Worm (Caenorhabditis elegans) whole organism, mixed stage, embryonic: ENCODE results near the gene daf-4.

Experiments
- M03D4.4 ChIP-seq: sonication (generic microtip); optimal IDR thresholded peaks from 2 replicates; lab custom pipeline; 2017; ENCODE audit warnings: mild to moderate bottlenecking, missing genetic modification characterization, missing compliant biosample characterization
- bed-3 ChIP-seq: fragments of 200-800 bp; sonication (Bioruptor generic); optimal IDR thresholded peaks from 3 replicates; lab custom pipeline; 2018; ENCODE audit warnings: mild to moderate bottlenecking, missing genetic modification characterization, moderate library complexity, missing compliant biosample characterization
- blmp-1 ChIP-seq: fragments of 150-350 bp; optimal IDR thresholded peaks from 2 replicates; lab custom pipeline; 2014; ENCODE audit warnings: missing biosample characterization, missing genetic modification characterization
- ceh-39 ChIP-seq: fragments of 150-350 bp; optimal IDR thresholded peaks from 2 replicates; lab custom pipeline; 2014; ENCODE audit warnings: missing biosample characterization, missing genetic modification characterization
- ceh-83 ChIP-seq: fragments of 200-800 bp; sonication (Bioruptor generic); optimal IDR thresholded peaks from 2 replicates; lab custom pipeline; 2018; ENCODE audit warnings: mild to moderate bottlenecking, missing genetic modification characterization, missing compliant biosample characterization
- ces-1 ChIP-seq: fragments of 150-350 bp; optimal IDR thresholded peaks from 2 replicates; lab custom pipeline; 2014; ENCODE audit warnings: missing biosample characterization, missing genetic modification reagents, missing genetic modification characterization
- drap-1 ChIP-seq: fragments of 200-800 bp; sonication (Bioruptor generic); optimal IDR thresholded peaks from 3 replicates; lab custom pipeline; 2018; ENCODE audit warnings: mild to moderate bottlenecking, missing genetic modification characterization, missing compliant biosample characterization
- elt-1 ChIP-seq: sonication (generic microtip); optimal IDR thresholded peaks from 2 replicates; lab custom pipeline; 2017; ENCODE audit warnings: missing genetic modification characterization, mild to moderate bottlenecking, missing compliant biosample characterization, antibody characterized with exemption, moderate library complexity, borderline replicate concordance; ENCODE audit not compliant: insufficient read depth
- elt-3 ChIP-seq: fragments of 150-350 bp; optimal IDR thresholded peaks from 2 replicates; lab custom pipeline; 2014; ENCODE audit warnings: missing biosample characterization, missing genetic modification characterization
- flh-1 ChIP-seq: fragments of 200-800 bp; sonication (Bioruptor generic); optimal IDR thresholded peaks from 2 replicates; lab custom pipeline; 2018; ENCODE audit warnings: mild to moderate bottlenecking, missing genetic modification characterization, moderate library complexity, missing compliant biosample characterization
- ham-2 ChIP-seq: fragments of 200-800 bp; sonication (Bioruptor generic); optimal IDR thresholded peaks from 2 replicates; lab custom pipeline; 2018; ENCODE audit warnings: mild to moderate bottlenecking, missing genetic modification characterization, missing compliant biosample characterization
- hlh-1 ChIP-seq: fragments of 150-350 bp; optimal IDR thresholded peaks from 2 replicates; lab custom pipeline; 2014; ENCODE audit warnings: missing biosample characterization, missing genetic modification reagents, missing genetic modification characterization
- lin-13 ChIP-seq: fragments of 150-350 bp; optimal IDR thresholded peaks from 2 replicates; lab custom pipeline; 2014; ENCODE audit warnings: missing biosample characterization, missing genetic modification characterization
- lin-32 ChIP-seq: fragments of 200-800 bp; sonication (Bioruptor generic); optimal IDR thresholded peaks from 2 replicates; lab custom pipeline; 2018; ENCODE audit warnings: mild to moderate bottlenecking, missing genetic modification characterization, missing compliant biosample characterization
- lsy-2 ChIP-seq: fragments of 150-350 bp; optimal IDR thresholded peaks from 2 replicates; lab custom pipeline; 2014; ENCODE audit warnings: missing biosample characterization, missing genetic modification characterization
- mep-1 ChIP-seq: fragments of 150-350 bp; optimal IDR thresholded peaks from 2 replicates; lab custom pipeline; 2017; ENCODE audit warnings: missing biosample characterization, missing genetic modification reagents, missing genetic modification characterization, inconsistent platforms
- mls-2 ChIP-seq: sonication (generic microtip); optimal IDR thresholded peaks from 2 replicates; lab custom pipeline; 2016; ENCODE audit warnings: mild to moderate bottlenecking, missing genetic modification characterization, moderate library complexity, missing compliant biosample characterization
- nhr-12 ChIP-seq: fragments of 150-350 bp; optimal IDR thresholded peaks from 2 replicates; lab custom pipeline; 2014; ENCODE audit warnings: missing biosample characterization, missing genetic modification characterization
- nhr-2 ChIP-seq: fragments of 150-350 bp; optimal IDR thresholded peaks from 2 replicates; lab custom pipeline; 2014; ENCODE audit warnings: missing biosample characterization, missing genetic modification characterization
- nhr-237 ChIP-seq: fragments of 150-350 bp; optimal IDR thresholded peaks from 2 replicates; lab custom pipeline; 2014; ENCODE audit warnings: missing biosample characterization, missing genetic modification characterization
- nhr-76 ChIP-seq: sonication (generic microtip); optimal IDR thresholded peaks from 2 replicates; lab custom pipeline; 2017; ENCODE audit warnings: missing biosample characterization, missing genetic modification characterization
- pha-4 ChIP-seq: fragments of 150-350 bp; optimal IDR thresholded peaks from 2 replicates; lab custom pipeline; 2018; ENCODE audit warnings: missing biosample characterization, missing genetic modification reagents, missing genetic modification characterization
- snpc-4 ChIP-seq: fragments of 150-350 bp; optimal IDR thresholded peaks from 2 replicates; lab custom pipeline; 2014; ENCODE audit warnings: missing biosample characterization, missing genetic modification characterization
- sptf-1 ChIP-seq: sonication (generic microtip); optimal IDR thresholded peaks from 2 replicates; lab custom pipeline; 2017; ENCODE audit warnings: mild to moderate bottlenecking, missing genetic modification characterization, moderate library complexity, missing compliant biosample characterization
- tbx-8 ChIP-seq: fragments of 200-800 bp; sonication (Bioruptor generic); optimal IDR thresholded peaks from 2 replicates; lab custom pipeline; 2018; ENCODE audit warnings: mild to moderate bottlenecking, missing genetic modification characterization, moderate library complexity, missing compliant biosample characterization
- unc-120 ChIP-seq: sonication (generic microtip); optimal IDR thresholded peaks from 2 replicates; lab custom pipeline; 2017; ENCODE audit warnings: missing genetic modification characterization, missing compliant biosample characterization; ENCODE audit not compliant: poor library complexity, severe bottlenecking
- unc-39 ChIP-seq: fragments of 150-350 bp; optimal IDR thresholded peaks from 2 replicates; lab custom pipeline; 2014; ENCODE audit warnings: missing biosample characterization, missing genetic modification characterization
- unc-62 ChIP-seq: fragments of 150-350 bp; optimal IDR thresholded peaks from 2 replicates; lab custom pipeline; 2014; ENCODE audit warnings: missing biosample characterization, missing genetic modification reagents, missing genetic modification characterization
- zip-8 ChIP-seq: fragments of 150-350 bp; optimal IDR thresholded peaks from 2 replicates; lab custom pipeline; 2014; ENCODE audit warnings: missing biosample characterization, missing genetic modification characterization

The daf-4 gene

ce11 chrIII:5621236-5621635 lies 3.7 kb upstream of the daf-4 start:
- peak; percentile 62 for TF ChIP-seq mls-2
- TF ChIP-seq ces-1 (GFP tag; lab: Kevin White, UChicago) = peak; percentile 71
- no peak for TF ChIP-seq tbx-8 (GFP tag; lab: Kevin White, UChicago)
- no peak for TF ChIP-seq flh-1 (GFP tag; lab: Kevin White, UChicago)
- peak; percentile 61 for TF ChIP-seq unc-120 (tag; lab: Kevin White, UChicago)
- TF ChIP-seq pha-4 (tag; lab: Kevin White, UChicago) = peak; percentile 71
- TF ChIP-seq hlh-1 (tag; lab: Kevin White, UChicago) = peak; percentile 20
- TF ChIP-seq ceh-83 (GFP tag; lab: Kevin White, UChicago) = no peak
- peak; percentile 26 for TF ChIP-seq lin-13 (tag; lab: Kevin White, UChicago)
- peak; percentile 21 for TF ChIP-seq blmp-1
- peak; percentile 99 for TF ChIP-seq nhr-2 (tag; lab: Kevin White, UChicago)
- no peak for TF ChIP-seq zip-8
- peak; percentile 61 for TF ChIP-seq unc-62 (GFP tag; lab: Kevin White, UChicago)
- TF ChIP-seq nhr-12 (tag; lab: Kevin White, UChicago) = peak; percentile 18
- peak; percentile 64 for TF ChIP-seq lsy-2 (tag; lab: Kevin White, UChicago)

- TF ChIP-seq drap-1 (GFP tag; lab: Kevin White, UChicago) (no peak), elt-1 (tag; lab: Kevin White, UChicago) (no peak), pha-4 (tag; lab: Kevin White, UChicago) (no peak), elt-3 (tag; lab: Kevin White, UChicago) (no peak), hlh-1 (tag; lab: Kevin White, UChicago) (no peak), snpc-4 (tag; lab: Kevin White, UChicago) (no peak), sptf-1 (tag; lab: Kevin White, UChicago) (no peak), flh-1 (GFP tag; lab: Kevin White, UChicago) (no peak), nhr-237 (tag; lab: Kevin White, UChicago) (no peak), mep-1 (no peak), zip-8 (no peak), M03D4.4 (no peak), bed-3 (GFP tag; lab: Kevin White, UChicago) (no peak), tbx-8 (GFP tag; lab: Kevin White, UChicago) (no peak), ham-2 (GFP tag; lab: Kevin White, UChicago) (no peak)
Observed at ce11 chrIII:5622232-5623009, 2.5 kb upstream of the daf-4 start.

DNA sequence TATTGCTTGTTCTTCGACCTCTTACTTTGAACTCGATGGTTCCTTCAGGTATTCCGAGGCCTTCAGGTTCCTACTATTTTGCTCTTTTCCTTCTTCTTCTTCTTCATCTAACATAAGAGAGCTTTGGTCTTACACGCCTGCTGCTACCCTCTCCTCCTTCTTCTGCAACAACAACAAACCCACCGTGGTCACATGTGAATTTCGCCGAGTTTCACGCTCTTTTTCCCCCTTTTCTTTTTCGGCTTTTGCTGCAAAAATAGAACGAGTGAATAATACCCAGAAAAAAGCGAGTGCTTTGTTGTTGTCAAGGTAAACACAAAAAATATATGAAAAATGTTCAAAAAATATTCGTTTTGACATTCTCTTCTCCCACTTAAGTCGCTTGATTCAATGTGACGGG lies 1.5 kb upstream of the daf-4 start:
- TF ChIP-seq nhr-76 (tag; lab: Kevin White, UChicago) (no peak), ceh-39 (tag; lab: Kevin White, UChicago) (no peak), lsy-2 (tag; lab: Kevin White, UChicago) (no peak), lin-32 (GFP tag; lab: Kevin White, UChicago) (no peak), unc-120 (tag; lab: Kevin White, UChicago) (peak; percentile 30), hlh-1 (tag; lab: Kevin White, UChicago) (peak; percentile 38)

ce11 chrIII:5627532-5627931 lies 2.6 kb downstream of the daf-4 start:
- peak; percentile 90 for TF ChIP-seq zip-8
- TF ChIP-seq, all 35 proteins: peak for 1; not testable (repeated sequence) for 34

ce11 chrIII:5629225-5629624 lies 4.3 kb downstream of the daf-4 start:
- TF ChIP-seq nhr-2 (tag; lab: Kevin White, UChicago) (no peak), sptf-1 (tag; lab: Kevin White, UChicago) (no peak), unc-62 (GFP tag; lab: Kevin White, UChicago) (no peak), unc-39 (tag; lab: Kevin White, UChicago) (no peak), bed-3 (GFP tag; lab: Kevin White, UChicago) (no peak), lsy-2 (tag; lab: Kevin White, UChicago) (no peak), unc-120 (tag; lab: Kevin White, UChicago) (no peak), flh-1 (GFP tag; lab: Kevin White, UChicago) (no peak), ham-2 (GFP tag; lab: Kevin White, UChicago) (no peak), drap-1 (GFP tag; lab: Kevin White, UChicago) (no peak), nhr-76 (tag; lab: Kevin White, UChicago) (no peak)
